Fruit fly (Drosophila melanogaster): ENCODE results near the gene CG14881.

DNA sequence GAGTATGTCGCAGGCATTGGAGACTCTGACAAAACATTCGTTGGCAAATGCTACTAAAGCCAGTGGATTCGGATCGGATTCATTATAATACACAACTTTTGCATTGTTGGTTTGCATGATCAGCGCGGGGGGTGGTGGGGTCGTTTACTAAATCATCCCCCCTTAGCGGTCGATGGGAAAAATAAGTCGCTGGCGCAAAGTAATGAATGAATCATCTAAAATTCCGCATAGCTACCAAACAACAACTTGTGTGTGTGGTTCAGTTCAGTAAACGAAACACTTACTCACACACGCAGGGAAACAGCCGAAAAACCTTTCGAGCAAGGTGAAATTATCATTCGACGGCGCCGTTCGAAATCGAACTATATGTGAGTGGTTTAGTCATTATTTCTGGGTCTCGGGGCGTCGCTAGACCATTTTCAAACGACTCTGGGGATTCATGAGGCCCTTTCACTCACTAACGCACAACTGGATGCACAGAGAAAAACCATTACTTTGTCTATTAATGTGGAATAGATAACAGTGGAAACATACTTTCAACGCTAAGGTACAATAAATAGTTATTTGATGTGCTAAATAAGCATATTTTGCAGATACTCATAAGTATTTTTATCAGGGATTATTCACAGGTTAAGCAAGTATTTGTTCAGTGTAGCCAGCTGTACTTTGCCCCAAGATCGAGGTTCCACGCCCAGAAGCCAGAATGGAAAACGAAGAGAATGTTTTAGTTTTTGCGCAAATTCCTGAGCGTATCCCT lies 13.9 kb downstream of the CG14881 start:
- TF ChIP-seq CTCF (optimal IDR thresholded peaks at IDR 0.05) (no peak), CG8478 (optimal IDR thresholded peaks at IDR 0.05) (no peak)
